Worm (Caenorhabditis elegans): ENCODE results near the gene F14F7.7.

The F14F7.7 gene

DNA sequence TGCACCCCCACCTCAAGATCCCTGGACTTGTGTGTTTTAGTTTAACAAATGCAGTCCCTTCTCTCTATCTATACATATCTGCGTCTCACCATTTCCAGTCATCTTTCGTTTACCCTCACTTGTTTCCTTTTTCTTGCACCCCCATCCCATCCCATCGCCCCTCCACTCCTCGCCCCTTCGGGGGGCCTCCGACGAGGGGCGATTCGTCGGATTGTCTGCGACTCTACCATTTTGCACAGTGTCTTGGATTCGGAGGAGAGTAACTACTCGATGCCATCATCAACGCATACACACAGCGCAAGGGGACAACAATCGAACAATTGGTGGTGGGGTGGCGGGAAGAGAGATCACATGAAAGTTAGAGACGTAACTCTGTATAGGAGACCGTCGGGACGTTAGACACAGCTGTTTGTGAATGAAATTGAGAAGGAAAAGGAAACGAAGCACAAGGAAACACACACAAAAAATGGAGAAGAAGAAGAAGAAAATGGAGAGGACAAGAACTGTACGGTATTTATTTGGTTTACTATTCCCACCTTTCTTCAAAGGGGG lies 31.8 kb downstream of the F14F7.7 start (continued):
- TF ChIP-seq spr-3 (GFP tag; optimal IDR thresholded peaks at IDR 0.05), result peak; percentile 22
- no peak for TF ChIP-seq egl-27 (tag; optimal IDR thresholded peaks at IDR 0.05)
- TF ChIP-seq hlh-30 (tag; optimal IDR thresholded peaks at IDR 0.05; ENCODE audit: insufficient read depth), result peak; percentile 97
- no peak for TF ChIP-seq madf-5 (GFP tag; IDR thresholded peaks at IDR 0.05)
- TF ChIP-seq snpc-1.2 (GFP tag; IDR thresholded peaks at IDR 0.05), result no peak
- peak; percentile 28 for TF ChIP-seq snpc-4 (tag; optimal IDR thresholded peaks at IDR 0.05)
- peak; percentile 19; the same call in 1 of the 2 replicates for TF ChIP-seq lim-7 (GFP tag; IDR thresholded peaks at IDR 0.05)
- TF ChIP-seq nhr-10 (tag; optimal IDR thresholded peaks at IDR 0.05), result no peak
- TF ChIP-seq nhr-48 (tag; optimal IDR thresholded peaks at IDR 0.05), result peak; percentile 79
- no peak for TF ChIP-seq tag-97 (GFP tag; IDR thresholded peaks at IDR 0.05)
- TF ChIP-seq attf-4 (tag; optimal IDR thresholded peaks at IDR 0.05), result peak; percentile 29
- TF ChIP-seq zip-2 (tag; optimal IDR thresholded peaks at IDR 0.05), result no peak
- no peak for TF ChIP-seq ceh-44 (GFP tag; IDR thresholded peaks at IDR 0.05)
- TF ChIP-seq nhr-111 (GFP tag; optimal IDR thresholded peaks at IDR 0.05), result peak; percentile 66
- TF ChIP-seq nhr-42 (GFP tag; IDR thresholded peaks at IDR 0.05), result no peak
- no peak for TF ChIP-seq daf-12 (tag; optimal IDR thresholded peaks at IDR 0.05)
- peak; percentile 59; the same call in 1 of the 2 replicates for TF ChIP-seq lin-1 (GFP tag; IDR thresholded peaks at IDR 0.05)
- no peak for TF ChIP-seq zfp-3 (GFP tag; conservative IDR thresholded peaks at IDR 0.05)
- TF ChIP-seq daf-19 (GFP tag; conservative IDR thresholded peaks at IDR 0.05), result no peak
- peak; percentile 85 to 96 for TF ChIP-seq mdl-1 (tag; optimal IDR thresholded peaks at IDR 0.05)
- TF ChIP-seq lin-39 (tag; optimal IDR thresholded peaks at IDR 0.05), result no peak
- TF ChIP-seq dmd-6 (GFP tag; IDR thresholded peaks at IDR 0.05), result peak; percentile 72
- peak; percentile 42 for TF ChIP-seq arid-1 (GFP tag; conservative IDR thresholded peaks at IDR 0.05)
- no peak for TF ChIP-seq lir-3 (tag; optimal IDR thresholded peaks at IDR 0.05)
- peak; percentile 93 for TF ChIP-seq dve-1 (tag; optimal IDR thresholded peaks at IDR 0.05; ENCODE audit: insufficient read depth)
- TF ChIP-seq fos-1 (tag; optimal IDR thresholded peaks at IDR 0.05), result no peak
- no peak for TF ChIP-seq R02D3.7 (tag; optimal IDR thresholded peaks at IDR 0.05)
- TF ChIP-seq lin-29 (GFP tag; IDR thresholded peaks at IDR 0.05), result no peak
- TF ChIP-seq nhr-76 (tag; optimal IDR thresholded peaks at IDR 0.05), result no peak
- TF ChIP-seq fkh-10 (GFP tag; optimal IDR thresholded peaks at IDR 0.05), result peak; percentile 98
- TF ChIP-seq hlh-11 (tag; optimal IDR thresholded peaks at IDR 0.05), result peak; percentile 98
- peak; percentile 88 for TF ChIP-seq jun-1 (tag; optimal IDR thresholded peaks at IDR 0.05)
- TF ChIP-seq ces-1 (GFP tag; optimal IDR thresholded peaks at IDR 0.05), result peak; percentile 51
- peak; percentile 82 for TF ChIP-seq ceh-28 (tag; optimal IDR thresholded peaks at IDR 0.05)
- TF ChIP-seq gei-8 (GFP tag; optimal IDR thresholded peaks at IDR 0.05), result peak; percentile 37
- peak in 1 of 2 experiments; percentile 97 for TF ChIP-seq unc-62 (GFP tag; optimal IDR thresholded peaks at IDR 0.05 in 1 of 2)
- peak; percentile 71 for TF ChIP-seq unc-62 (tag; optimal IDR thresholded peaks at IDR 0.05)
- no peak for TF ChIP-seq ZK546.5 (tag; optimal IDR thresholded peaks at IDR 0.05)
- TF ChIP-seq duxl-1 (tag; optimal IDR thresholded peaks at IDR 0.05; ENCODE audit: poor library complexity), result peak; percentile 73
- TF ChIP-seq dmd-8 (GFP tag; IDR thresholded peaks at IDR 0.05), result 0 out of 2 replicates have a peak, but pooled peaks have one; percentile 40
- peak; percentile 9 to 67 for TF ChIP-seq hif-1 (tag; optimal IDR thresholded peaks at IDR 0.05)
- no peak; the same call in 1 of the 2 replicates for TF ChIP-seq ZK337.2 (GFP tag; IDR thresholded peaks at IDR 0.05)
- TF ChIP-seq nhr-25 (tag; optimal IDR thresholded peaks at IDR 0.05; ENCODE audit: borderline replicate concordance, insufficient read depth), result peak; percentile 70
- no peak for TF ChIP-seq unc-130 (GFP tag; optimal IDR thresholded peaks at IDR 0.05)
- no peak for TF ChIP-seq nhr-237 (tag; optimal IDR thresholded peaks at IDR 0.05)
- TF ChIP-seq lin-38 (GFP tag; IDR thresholded peaks at IDR 0.05), result peak; percentile 63
- TF ChIP-seq skn-1 (tag; optimal IDR thresholded peaks at IDR 0.05), result no peak
- TF ChIP-seq mes-2 (tag; optimal IDR thresholded peaks at IDR 0.05; ENCODE audit: poor library complexity, severe bottlenecking), result peak; percentile 71
- TF ChIP-seq saeg-2 (GFP tag; IDR thresholded peaks at IDR 0.05), result peak; percentile 66; the same call in 1 of the 2 replicates
- peak; percentile 87 for TF ChIP-seq nhr-6 (tag; optimal IDR thresholded peaks at IDR 0.05)

Data from whole organism, L4 larva.